Worm (Caenorhabditis elegans) whole organism, early embryonic: ENCODE data around the gene cyp-14A1.

Source experiments
- B0310.2 ChIP-seq: sonication (generic microtip); optimal IDR thresholded peaks from 2 replicates; lab custom pipeline; 2016; ENCODE audit warnings: mild to moderate bottlenecking, missing genetic modification characterization, missing compliant biosample characterization
- hmbx-1 ChIP-seq: sonication (generic microtip); optimal IDR thresholded peaks from 2 replicates; lab custom pipeline; 2016; ENCODE audit warnings: mild to moderate bottlenecking, missing genetic modification characterization, missing compliant biosample characterization
- tbx-37 ChIP-seq: fragments of 200-800 bp; sonication (Bioruptor generic); conservative IDR thresholded peaks from 2 replicates; pipeline ENCODE4 v1.3.6; 2022; ENCODE audit warnings: missing genetic modification reagents, missing genetic modification characterization, missing compliant biosample characterization

DNA sequence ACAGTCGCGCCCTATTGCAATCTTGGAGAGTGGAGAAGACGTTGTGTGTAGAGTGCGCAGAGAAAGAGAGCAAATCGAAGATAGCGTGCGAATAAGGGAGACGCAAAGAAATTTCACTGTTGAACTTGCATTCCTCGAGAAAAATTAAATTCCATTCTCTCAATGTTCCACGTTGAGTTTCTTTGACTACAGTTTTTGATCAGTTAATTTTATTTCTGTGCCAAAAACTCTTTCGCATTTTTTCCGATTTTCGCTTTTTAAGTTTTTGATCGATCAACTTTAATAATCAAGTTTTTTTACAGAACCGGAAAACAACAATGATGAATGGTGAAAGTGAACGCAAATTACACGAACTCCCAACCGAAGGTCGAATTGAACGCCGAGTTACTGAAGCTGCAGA, 30.1 kb downstream of the cyp-14A1 start, which contains the start of gene K08H2.3:
- TF ChIP-seq B0310.2 (tag; lab: Kevin White, UChicago) (no peak), hmbx-1 (tag; lab: Kevin White, UChicago) (no peak), tbx-37 (GFP tag; lab: Robert Waterston, UW) (no peak)
